Fruit fly (Drosophila melanogaster): Measurements from ENCODE around the gene Nepl21.
A peak's percentile ranks its signal among the peaks of the same experiment; 100 is the strongest.

Nepl21 gene

DNA sequence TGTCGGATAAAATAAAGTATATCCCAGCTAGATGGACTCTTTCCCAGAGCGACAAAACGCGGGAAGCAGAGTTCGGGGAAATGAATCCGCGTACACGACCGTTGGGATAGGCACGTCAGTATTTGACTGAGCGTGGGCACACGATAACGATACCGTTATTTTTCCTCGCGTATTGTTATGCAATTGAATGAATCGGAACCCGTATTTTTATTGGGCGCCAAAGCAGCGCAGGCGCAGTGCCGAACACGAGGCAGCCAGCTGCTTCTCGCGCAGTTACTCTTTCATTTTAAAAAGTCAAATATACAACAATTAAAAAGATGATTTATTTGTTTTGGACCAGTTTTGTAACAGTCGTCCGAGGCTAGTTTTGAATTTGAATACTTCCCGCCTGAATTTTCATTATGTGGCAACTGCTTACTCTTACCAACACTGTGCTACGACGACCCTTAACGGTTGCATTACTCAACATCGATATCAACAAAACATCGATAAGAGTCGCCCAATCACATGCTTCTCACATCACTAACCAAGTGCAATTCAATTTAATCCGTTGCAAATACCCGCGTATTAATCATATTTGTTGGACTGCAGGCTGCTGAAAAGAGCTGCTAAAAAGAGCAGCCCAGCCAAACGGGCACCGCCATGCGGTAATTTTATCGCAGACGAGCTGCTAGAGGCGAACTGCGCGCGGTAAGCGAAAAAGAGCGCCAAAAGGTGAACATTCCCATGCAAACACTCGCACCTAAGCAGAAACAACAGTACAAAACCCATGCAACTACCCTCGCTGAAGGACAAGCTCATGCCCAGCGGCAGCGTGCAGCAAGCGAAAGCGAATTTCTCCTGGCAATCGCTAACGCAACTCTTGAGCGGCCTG is 4.3 kb downstream of the Nepl21 start, which contains the start of the genes CG33203 and Doa:
Gene CG33203, minus strand, starts transcription at position 151 of the 874 bp plus-strand sequence.
Gene Doa, plus strand, starts transcription at position 515 of the 874 bp plus-strand sequence.
- peak in 1 of 2 experiments; percentile 53 for TF ChIP-seq foxo (GFP tag; optimal IDR thresholded peaks at IDR 0.05)
- TF ChIP-seq Hnf4 (GFP tag; optimal IDR thresholded peaks at IDR 0.05): peak; percentile 76
- peak; percentile 4 for TF ChIP-seq Myc (optimal IDR thresholded peaks at IDR 0.05)
- TF ChIP-seq rgr (GFP tag; optimal IDR thresholded peaks at IDR 0.05): peak; percentile 5
- peak; percentile 79 for TF ChIP-seq Hr83 (GFP tag; optimal IDR thresholded peaks at IDR 0.05; ENCODE audit: poor library complexity, severe bottlenecking)
- no peak for TF ChIP-seq lola (GFP tag; optimal IDR thresholded peaks at IDR 0.05)
- TF ChIP-seq Jra (GFP tag; optimal IDR thresholded peaks at IDR 0.05): peak; percentile 38
- TF ChIP-seq sage (GFP tag; optimal IDR thresholded peaks at IDR 0.05): no peak
- peak; percentile 25 for TF ChIP-seq HLH106 (tag; optimal IDR thresholded peaks at IDR 0.05)
- TF ChIP-seq usp (GFP tag; optimal IDR thresholded peaks at IDR 0.05): no peak
- no peak for TF ChIP-seq Rel (GFP tag; optimal IDR thresholded peaks at IDR 0.05)
- peak; percentile 17 for TF ChIP-seq Rel (tag; optimal IDR thresholded peaks at IDR 0.05)
- peak; percentile 51 for TF ChIP-seq h (GFP tag; optimal IDR thresholded peaks at IDR 0.05)
- peak; percentile 8 for TF ChIP-seq br (GFP tag; optimal IDR thresholded peaks at IDR 0.05)
- peak in 1 of 2 experiments; percentile 6 for TF ChIP-seq dl (GFP tag; optimal IDR thresholded peaks at IDR 0.05; ENCODE audit: insufficient read depth in 1 of 2, partially characterized antibody in 2 of 2)

DNA sequence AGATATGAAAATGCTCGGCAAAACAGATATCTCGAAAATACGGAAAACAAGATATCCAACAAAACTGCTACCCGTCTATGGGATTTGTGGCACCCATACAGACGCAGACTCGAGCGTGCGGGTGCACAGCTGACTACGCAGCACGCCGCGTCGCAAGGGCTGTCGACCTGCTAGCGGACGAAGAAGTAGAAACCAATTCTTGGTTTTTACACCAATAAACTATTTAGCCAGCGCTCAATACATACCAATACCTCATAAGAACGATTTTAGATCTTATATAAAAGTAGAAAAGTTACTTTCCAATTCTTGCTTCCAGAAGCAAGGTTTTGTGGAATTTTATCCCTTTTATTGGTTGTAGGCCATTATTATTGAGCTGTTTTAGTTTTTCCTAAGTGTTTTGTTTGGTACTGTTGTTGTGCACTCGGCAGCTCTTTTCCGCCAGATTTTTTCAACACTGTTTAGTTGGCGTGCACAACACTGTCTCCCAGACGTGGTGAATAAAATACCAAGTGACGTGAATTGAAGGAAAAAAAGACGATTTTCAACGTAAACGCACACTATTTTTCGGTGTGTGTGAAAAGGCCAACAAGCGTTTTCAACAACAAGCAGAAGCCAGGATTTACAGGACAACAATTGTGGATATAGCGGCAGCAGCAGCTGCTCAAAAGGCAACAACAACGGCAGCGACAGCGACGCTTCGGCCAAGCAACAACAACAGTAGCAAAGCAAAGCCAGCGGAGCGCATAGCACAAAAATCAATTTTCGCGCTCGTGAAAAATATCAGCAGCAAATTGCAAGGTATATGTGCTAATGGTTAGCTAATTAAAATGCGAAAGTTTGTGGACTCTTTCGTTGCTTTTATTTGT is 5.3 kb downstream of the Nepl21 start:
- peak; percentile 79 for TF ChIP-seq woc (GFP tag; optimal IDR thresholded peaks at IDR 0.05)
- peak; percentile 36 for TF ChIP-seq Mio (GFP tag; optimal IDR thresholded peaks at IDR 0.05)
- TF ChIP-seq Sp1 (GFP tag; optimal IDR thresholded peaks at IDR 0.05): peak; percentile 72
- TF ChIP-seq Dfd (GFP tag; optimal IDR thresholded peaks at IDR 0.05): no peak
- peak; percentile 89 for TF ChIP-seq ey (GFP tag; optimal IDR thresholded peaks at IDR 0.05)
- TF ChIP-seq Hnf4 (GFP tag; optimal IDR thresholded peaks at IDR 0.05): peak; percentile 91
- peak; percentile 57 to 93 for TF ChIP-seq foxo (GFP tag; optimal IDR thresholded peaks at IDR 0.05)
- peak; percentile 79 for TF ChIP-seq OdsH (GFP tag; optimal IDR thresholded peaks at IDR 0.05)
- peak; percentile 82 for TF ChIP-seq CG9705 (GFP tag; optimal IDR thresholded peaks at IDR 0.05)
- TF ChIP-seq lola (GFP tag; optimal IDR thresholded peaks at IDR 0.05): no peak
- TF ChIP-seq Abd-B (GFP tag; optimal IDR thresholded peaks at IDR 0.05): peak; percentile 10
- peak; percentile 78 for TF ChIP-seq psq (GFP tag; optimal IDR thresholded peaks at IDR 0.05)
- TF ChIP-seq Hr78 (GFP tag; optimal IDR thresholded peaks at IDR 0.05): no peak
- TF ChIP-seq Jra (GFP tag; optimal IDR thresholded peaks at IDR 0.05): peak; percentile 67
- TF ChIP-seq CG32264 (GFP tag; optimal IDR thresholded peaks at IDR 0.05): peak; percentile 67
- no peak for TF ChIP-seq N (GFP tag; optimal IDR thresholded peaks at IDR 0.05)
- peak; percentile 70 for TF ChIP-seq Myc (optimal IDR thresholded peaks at IDR 0.05)
- no peak for TF ChIP-seq jim (GFP tag; optimal IDR thresholded peaks at IDR 0.05)
- peak; percentile 68 for TF ChIP-seq Hr83 (GFP tag; optimal IDR thresholded peaks at IDR 0.05; ENCODE audit: poor library complexity, severe bottlenecking)
- TF ChIP-seq usp (GFP tag; optimal IDR thresholded peaks at IDR 0.05): no peak
- TF ChIP-seq br (GFP tag; optimal IDR thresholded peaks at IDR 0.05): peak; percentile 90
- TF ChIP-seq CrebA (GFP tag; optimal IDR thresholded peaks at IDR 0.05; ENCODE audit: borderline replicate concordance): no peak
- peak; percentile 37 for TF ChIP-seq dsf (GFP tag; optimal IDR thresholded peaks at IDR 0.05; ENCODE audit: borderline replicate concordance)
- no peak for TF ChIP-seq tai (GFP tag; optimal IDR thresholded peaks at IDR 0.05)
- peak; percentile 86 for TF ChIP-seq HLH106 (tag; optimal IDR thresholded peaks at IDR 0.05)
- no peak for TF ChIP-seq Dif (GFP tag; optimal IDR thresholded peaks at IDR 0.05; ENCODE audit: partially characterized antibody)
- TF ChIP-seq brk (GFP tag; optimal IDR thresholded peaks at IDR 0.05): no peak
- TF ChIP-seq h (GFP tag; optimal IDR thresholded peaks at IDR 0.05): peak; percentile 92
- TF ChIP-seq sage (GFP tag; optimal IDR thresholded peaks at IDR 0.05): no peak
- TF ChIP-seq Vsx2 (GFP tag; optimal IDR thresholded peaks at IDR 0.05; ENCODE audit: partially characterized antibody): no peak
- peak; percentile 78 for TF ChIP-seq sv (GFP tag; optimal IDR thresholded peaks at IDR 0.05)
- no peak for TF ChIP-seq pan (optimal IDR thresholded peaks at IDR 0.05)
- TF ChIP-seq rgr (GFP tag; optimal IDR thresholded peaks at IDR 0.05): peak; percentile 91
- no peak for TF ChIP-seq Rel (GFP tag; optimal IDR thresholded peaks at IDR 0.05)
- peak; percentile 66 for TF ChIP-seq Rel (tag; optimal IDR thresholded peaks at IDR 0.05)
- TF ChIP-seq GATAd (GFP tag; optimal IDR thresholded peaks at IDR 0.05): peak; percentile 50
- TF ChIP-seq fru (GFP tag; optimal IDR thresholded peaks at IDR 0.05): peak; percentile 89
- TF ChIP-seq dmrt93B (GFP tag; optimal IDR thresholded peaks at IDR 0.05): peak; percentile 76
- TF ChIP-seq dl (GFP tag; optimal IDR thresholded peaks at IDR 0.05; ENCODE audit: insufficient read depth in 1 of 2, partially characterized antibody in 2 of 2): no peak

Data from whole organism, wandering third instar larva.